Fruit fly (Drosophila melanogaster) whole organism, prepupa: ENCODE results near the gene CG14990.

Source experiments
- CG11762 ChIP-seq: fragments of 200-800 bp; sonication (Bioruptor generic); optimal IDR thresholded peaks from 3 replicates; lab custom pipeline; 2016; ENCODE audit warnings: missing biosample characterization, missing genetic modification characterization; ENCODE audit not compliant: insufficient read depth
- CG16779 ChIP-seq: fragments of 200-800 bp; sonication (Bioruptor generic); optimal IDR thresholded peaks from 3 replicates; lab custom pipeline; 2017; ENCODE audit warnings: missing biosample characterization, mild to moderate bottlenecking, missing genetic modification characterization
- CG32006 ChIP-seq: fragments of 200-800 bp; sonication (Bioruptor generic); optimal IDR thresholded peaks from 3 replicates; lab custom pipeline; 2017; ENCODE audit warnings: missing biosample characterization, mild to moderate bottlenecking, missing genetic modification characterization
- CG6276 ChIP-seq: fragments of 200-800 bp; sonication (Bioruptor generic); optimal IDR thresholded peaks from 2 replicates; lab custom pipeline; 2017; ENCODE audit warnings: missing biosample characterization, mild to moderate bottlenecking, missing genetic modification characterization
- CG6808 ChIP-seq: fragments of 200-800 bp; sonication (Bioruptor generic); optimal IDR thresholded peaks from 3 replicates; lab custom pipeline; 2017; ENCODE audit warnings: missing biosample characterization, missing genetic modification characterization, mild to moderate bottlenecking, moderate library complexity, missing genetic modification reagents
- CG8632 ChIP-seq: fragments of 200-800 bp; sonication (Bioruptor generic); optimal IDR thresholded peaks from 3 replicates; lab custom pipeline; 2016; ENCODE audit warnings: missing biosample characterization, missing genetic modification characterization
- Ets21C ChIP-seq: fragments of 200-800 bp; sonication (Bioruptor generic); optimal IDR thresholded peaks from 3 replicates; lab custom pipeline; 2016; ENCODE audit warnings: missing biosample characterization, missing genetic modification characterization
- Hr39 ChIP-seq: fragments of 200-800 bp; sonication (Bioruptor generic); optimal IDR thresholded peaks from 2 replicates; lab custom pipeline; 2016; ENCODE audit warnings: missing biosample characterization, missing genetic modification characterization
- Smox ChIP-seq: fragments of 200-800 bp; sonication (Bioruptor generic); optimal IDR thresholded peaks from 3 replicates; lab custom pipeline; 2016; ENCODE audit warnings: missing biosample characterization, missing genetic modification characterization
- Sox102F ChIP-seq: fragments of 200-800 bp; sonication (Bioruptor generic); optimal IDR thresholded peaks from 2 replicates; lab custom pipeline; 2016; ENCODE audit warnings: missing biosample characterization, mild to moderate bottlenecking, missing genetic modification characterization
- acj6 ChIP-seq: fragments of 200-800 bp; sonication (Bioruptor generic); optimal IDR thresholded peaks from 3 replicates; lab custom pipeline; 2016; ENCODE audit warnings: missing biosample characterization, missing genetic modification characterization
- salr ChIP-seq, 2 experiments: fragments of 200-800 bp; sonication (Bioruptor generic); optimal IDR thresholded peaks; 3 replicates each; lab custom pipeline; 2016 to 2018; ENCODE audit warnings: missing biosample characterization in 2 of 2, missing genetic modification characterization in 2 of 2, mild to moderate bottlenecking in 1 of 2
- ss ChIP-seq, 2 experiments: fragments of 200-800 bp; sonication (Bioruptor generic); optimal IDR thresholded peaks; 2 replicates in 1 of 2; 3 replicates in 1 of 2; lab custom pipeline; 2017 to 2018; ENCODE audit warnings: mild to moderate bottlenecking in 2 of 2, missing biosample characterization in 2 of 2, missing genetic modification characterization in 2 of 2, moderate library complexity in 1 of 2

dm6 chr3L:4135857-4136256 lies 42.9 kb downstream of the CG14990 start, which contains the start of gene RfC4:
- TF ChIP-seq CG11762 (GFP tag; lab: Kevin White, UChicago): no peak
- TF ChIP-seq acj6: no peak
- no peak for TF ChIP-seq Smox (GFP tag; lab: Kevin White, UChicago)
- TF ChIP-seq CG32006 (GFP tag; lab: Kevin White, UChicago): no peak
- no peak for TF ChIP-seq CG16779
- TF ChIP-seq Sox102F (GFP tag; lab: Kevin White, UChicago): no peak
- no peak for TF ChIP-seq CG6808 (GFP tag; lab: Kevin White, UChicago)
- TF ChIP-seq CG6276: no peak
- TF ChIP-seq Hr39 (GFP tag; lab: Kevin White, UChicago): no peak
- no peak for TF ChIP-seq Ets21C (GFP tag; lab: Kevin White, UChicago)
- no peak for TF ChIP-seq salr (GFP tag; optimal IDR thresholded peaks at IDR 0.05; lab: Kevin White, UChicago)
- TF ChIP-seq CG8632: no peak
- no peak for TF ChIP-seq ss (GFP tag; optimal IDR thresholded peaks at IDR 0.05; lab: Kevin White, UChicago)
